Fruit fly (Drosophila melanogaster) whole organism, adult: Measurements from ENCODE around the gene Tak1.

Source experiments
- CG12768 ChIP-seq: fragments of 200-800 bp; sonication (Bioruptor generic); optimal IDR thresholded peaks from 2 replicates; lab custom pipeline; 2017; ENCODE audit warnings: missing biosample characterization, missing genetic modification characterization, mild to moderate bottlenecking, moderate library complexity, missing genetic modification reagents
- CG33017 ChIP-seq: fragments of 200-800 bp; sonication (Bioruptor generic); optimal IDR thresholded peaks from 2 replicates; lab custom pipeline; 2018; ENCODE audit warnings: missing biosample characterization, mild to moderate bottlenecking, missing genetic modification characterization, moderate library complexity
- CG5204 ChIP-seq: fragments of 200-800 bp; sonication (Bioruptor generic); optimal IDR thresholded peaks from 2 replicates; lab custom pipeline; 2016; ENCODE audit warnings: missing biosample characterization, missing genetic modification characterization
- CG7101 ChIP-seq: fragments of 200-800 bp; sonication (Bioruptor generic); optimal IDR thresholded peaks from 2 replicates; lab custom pipeline; 2018; ENCODE audit warnings: missing biosample characterization, mild to moderate bottlenecking, missing genetic modification characterization, moderate library complexity
- Mnt ChIP-seq: fragments of 200-800 bp; sonication (Bioruptor generic); optimal IDR thresholded peaks from 2 replicates; lab custom pipeline; 2016; ENCODE audit warnings: missing biosample characterization, mild to moderate bottlenecking, missing genetic modification characterization
- bab1 ChIP-seq: fragments of 200-800 bp; sonication (Bioruptor generic); optimal IDR thresholded peaks from 3 replicates; lab custom pipeline; 2019; ENCODE audit warnings: missing biosample characterization, mild to moderate bottlenecking, missing genetic modification characterization, moderate library complexity
- cnc ChIP-seq, 2 experiments: fragments of >200 bp; optimal IDR thresholded peaks; 2 replicates each; lab custom pipeline; 2017
- kay ChIP-seq: fragments of 200-800 bp; sonication (Bioruptor generic); peaks from one replicate; lab custom pipeline; 2016; ENCODE audit warnings: missing biosample characterization, missing genetic modification characterization, borderline replicate concordance
- pad ChIP-seq: fragments of 200-800 bp; sonication (Bioruptor generic); optimal IDR thresholded peaks from 3 replicates; lab custom pipeline; 2017; ENCODE audit warnings: missing biosample characterization, missing genetic modification characterization, mild to moderate bottlenecking, moderate library complexity, missing genetic modification reagents
- tj ChIP-seq: fragments of 200-800 bp; sonication (Bioruptor generic); optimal IDR thresholded peaks from 3 replicates; lab custom pipeline; 2017; ENCODE audit warnings: missing biosample characterization, mild to moderate bottlenecking, missing genetic modification characterization, moderate library complexity
- toe ChIP-seq: fragments of 200-800 bp; sonication (Bioruptor generic); optimal IDR thresholded peaks from 2 replicates; lab custom pipeline; 2016; ENCODE audit warnings: missing biosample characterization, missing genetic modification characterization

DNA sequence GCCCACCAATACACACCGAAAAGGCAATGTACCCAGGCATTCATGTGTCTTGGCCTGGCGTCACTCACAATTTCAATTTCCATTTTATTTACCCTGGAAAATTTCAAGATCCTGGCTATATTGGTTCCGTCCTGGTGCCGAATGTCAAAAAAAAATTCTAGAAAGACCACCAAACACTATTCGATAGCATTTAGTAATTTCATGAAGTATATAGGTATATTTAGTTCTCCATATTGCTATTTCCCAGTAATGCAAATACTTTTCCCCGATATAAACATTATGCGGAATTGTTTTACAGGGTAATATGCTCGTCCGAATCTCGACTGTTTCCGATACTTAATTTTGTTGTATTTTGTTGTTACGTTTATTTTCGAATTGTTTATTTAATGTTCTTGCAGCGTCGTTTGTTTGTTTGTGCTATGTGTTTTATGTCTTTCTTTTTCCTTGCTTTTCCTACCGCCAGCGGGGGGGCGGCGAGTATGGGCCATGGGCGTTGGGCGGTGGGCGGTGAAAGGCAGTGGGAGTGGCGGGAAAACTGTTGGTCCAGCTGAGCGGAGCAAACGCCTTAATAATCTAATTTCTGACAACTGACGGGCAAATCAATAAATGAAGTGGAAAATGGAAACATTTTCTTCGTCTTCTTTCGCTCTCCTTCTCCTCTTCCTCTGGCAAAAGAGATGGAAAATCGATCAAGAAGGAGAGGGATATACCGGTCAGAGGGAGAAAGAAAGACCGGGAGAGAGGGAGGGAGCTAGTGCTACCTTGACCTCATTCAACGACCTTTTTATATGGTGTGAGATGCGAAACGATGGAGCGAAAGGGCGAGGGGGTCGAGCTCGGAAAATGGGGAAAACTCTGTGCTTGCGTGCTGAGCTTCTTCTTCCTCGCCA lies 28.7 kb downstream of the Tak1 start:
- TF ChIP-seq CG33017 (tag; lab: Kevin White, UChicago) (no peak), pad (GFP tag; lab: Kevin White, UChicago) (no peak), cnc (optimal IDR thresholded peaks at IDR 0.05; lab: Kevin White, UChicago) (no peak), toe (GFP tag; lab: Kevin White, UChicago) (no peak), tj (GFP tag; lab: Kevin White, UChicago) (no peak), CG7101 (no peak), CG5204 (GFP tag; lab: Kevin White, UChicago) (no peak), bab1 (GFP tag; lab: Kevin White, UChicago) (no peak), kay (GFP tag; lab: Kevin White, UChicago) (no peak), Mnt (GFP tag; lab: Kevin White, UChicago) (no peak), CG12768 (GFP tag; lab: Kevin White, UChicago) (no peak)
